Worm (Caenorhabditis elegans): Measurements from ENCODE around the gene T10B5.10.

DNA sequence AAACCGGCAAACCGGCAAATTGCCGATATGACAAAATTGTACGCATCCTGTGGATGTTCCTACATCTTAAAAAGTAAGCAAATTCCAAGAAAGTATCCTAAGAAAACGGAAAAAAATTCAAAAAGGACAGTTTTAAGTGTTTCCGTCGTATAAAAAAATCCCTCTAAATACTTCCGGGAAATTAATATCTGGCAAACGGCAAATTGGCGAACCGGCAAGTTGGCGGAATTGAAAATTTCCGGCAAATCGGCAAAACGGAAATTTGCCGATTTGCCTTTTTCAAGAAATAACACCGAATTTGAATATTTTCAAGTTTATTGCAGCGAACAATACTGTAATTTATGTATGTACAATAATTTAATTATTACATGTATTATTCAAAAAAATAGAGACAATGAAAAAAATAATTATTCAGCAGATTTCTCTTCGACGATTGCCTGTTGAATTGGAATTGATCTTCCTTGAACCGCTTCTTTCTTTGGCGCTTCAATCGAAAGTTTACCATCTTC lies 52.0 kb downstream of the T10B5.10 start:
- no peak for TF ChIP-seq ztf-11 (tag; optimal IDR thresholded peaks at IDR 0.05)
- no peak for TF ChIP-seq F44E2.7 (GFP tag; IDR thresholded peaks at IDR 0.05)
- TF ChIP-seq pqm-1 (tag; optimal IDR thresholded peaks at IDR 0.05): no peak
- no peak for TF ChIP-seq aha-1 (tag)
- TF ChIP-seq R02D3.7 (tag; optimal IDR thresholded peaks at IDR 0.05): no peak
- no peak for TF ChIP-seq snpc-1.2 (GFP tag; IDR thresholded peaks at IDR 0.05)
- TF ChIP-seq unc-62 (GFP tag; optimal IDR thresholded peaks at IDR 0.05 in 1 of 2): no peak
- TF ChIP-seq unc-62 (tag; optimal IDR thresholded peaks at IDR 0.05): no peak
- no peak for TF ChIP-seq Y105C5A.15 (GFP tag; IDR thresholded peaks at IDR 0.05)
- no peak for TF ChIP-seq jun-1 (tag; optimal IDR thresholded peaks at IDR 0.05)
- no peak for TF ChIP-seq zfp-2 (tag; optimal IDR thresholded peaks at IDR 0.05)
- no peak for TF ChIP-seq ama-1 (optimal IDR thresholded peaks at IDR 0.05)
- TF ChIP-seq lin-38 (GFP tag; IDR thresholded peaks at IDR 0.05): no peak

Data from whole organism, L4 larva.